Fruit fly (Drosophila melanogaster) Kc167 (cell line): ENCODE results near the gene CG9391.

Experiments
- Myc ChIP-seq: fragments of >200 bp; optimal IDR thresholded peaks from 2 replicates; lab custom pipeline; 2017; ENCODE audit warnings: missing external identifiers
- Sin3A ChIP-seq: fragments of >200 bp; optimal IDR thresholded peaks from 2 replicates; lab custom pipeline; 2018; ENCODE audit warnings: missing external identifiers
- h ChIP-seq: fragments of >200 bp; optimal IDR thresholded peaks from 3 replicates; lab custom pipeline; 2018; ENCODE audit warnings: missing external identifiers
- insv ChIP-seq: fragments of >200 bp; optimal IDR thresholded peaks from 3 replicates; lab custom pipeline; 2018; ENCODE audit warnings: missing external identifiers
- psq ChIP-seq: fragments of >200 bp; optimal IDR thresholded peaks from 2 replicates; lab custom pipeline; 2017; ENCODE audit warnings: missing external identifiers
- ttk ChIP-seq: sonication (Bioruptor generic); optimal IDR thresholded peaks from 2 replicates; lab custom pipeline; 2017; ENCODE audit warnings: missing external identifiers

The CG9391 gene

DNA sequence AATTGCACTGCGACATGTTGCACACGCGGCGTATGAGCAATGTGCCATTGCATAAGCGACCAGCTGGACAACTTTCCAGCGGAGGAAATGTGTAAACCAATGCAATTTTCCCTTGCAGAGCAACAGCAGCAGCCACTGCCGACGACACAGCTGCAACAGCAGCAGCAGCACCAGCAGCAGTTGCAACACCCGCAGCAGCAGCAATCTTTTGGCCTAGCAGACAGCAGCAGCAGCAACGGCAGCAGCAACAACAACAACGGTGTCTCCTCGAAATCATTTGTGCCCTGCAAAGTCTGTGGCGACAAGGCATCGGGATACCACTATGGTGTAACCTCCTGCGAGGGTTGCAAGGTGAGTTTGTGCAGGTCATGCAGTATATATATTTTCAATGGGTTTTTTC lies 37.4 kb downstream of the CG9391 start:
- TF ChIP-seq Sin3A (lab: Kevin White, UChicago) = no peak
- no peak for TF ChIP-seq insv (lab: Kevin White, UChicago)
- TF ChIP-seq h (lab: Kevin White, UChicago) = no peak
- TF ChIP-seq ttk (lab: Kevin White, UChicago) = no peak
- no peak for TF ChIP-seq psq (lab: Kevin White, UChicago)
- no peak for TF ChIP-seq Myc (lab: Kevin White, UChicago)

DNA sequence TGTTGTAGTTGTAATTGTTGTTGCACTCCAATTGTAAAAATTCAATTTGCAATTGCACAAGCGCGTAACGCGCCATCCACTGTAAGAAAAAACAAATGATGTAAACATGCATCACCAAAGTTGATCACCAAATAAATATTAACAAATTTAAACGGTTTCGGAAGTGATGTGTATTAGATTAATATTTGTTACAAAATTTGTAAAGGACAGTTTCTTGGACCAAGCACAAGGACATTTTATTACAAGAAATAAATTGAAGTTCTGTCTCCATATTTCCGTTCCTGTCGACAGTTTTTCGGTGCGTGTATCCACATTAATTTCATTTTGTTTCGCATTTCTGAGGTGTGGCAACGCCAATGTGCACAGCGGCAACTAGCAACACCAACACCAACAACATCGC lies 38.4 kb downstream of the CG9391 start:
- no peak for TF ChIP-seq Myc (lab: Kevin White, UChicago)
- no peak for TF ChIP-seq insv (lab: Kevin White, UChicago)
- no peak for TF ChIP-seq ttk (lab: Kevin White, UChicago)
- TF ChIP-seq Sin3A (lab: Kevin White, UChicago) = no peak
- TF ChIP-seq psq (lab: Kevin White, UChicago) = no peak
- no peak for TF ChIP-seq h (lab: Kevin White, UChicago)

DNA sequence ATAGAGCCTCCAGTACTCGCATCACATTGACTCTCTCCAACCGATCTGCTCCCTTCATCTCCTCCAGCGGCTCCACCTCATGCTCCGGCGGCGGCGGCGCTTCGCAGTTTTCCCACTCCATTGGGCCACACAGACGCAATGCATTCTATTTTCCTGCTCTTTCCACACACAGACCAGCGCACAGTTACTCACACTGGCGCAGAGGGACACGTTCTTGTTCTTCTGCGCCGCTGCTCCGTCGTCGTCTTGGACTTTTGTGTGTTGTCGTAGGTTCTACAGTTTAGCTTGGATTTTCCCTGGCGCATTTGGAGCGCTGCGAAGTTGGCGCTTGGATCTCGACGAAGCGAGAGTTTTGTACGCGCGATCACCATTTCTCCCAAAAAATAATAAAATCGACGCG lies 41.8 kb downstream of the CG9391 start, which contains the start of gene Eip78C:
TSS of gene Eip78C (plus strand) at position 301 of the 400 bp plus-strand sequence.
- TF ChIP-seq Sin3A (lab: Kevin White, UChicago) (no peak), ttk (lab: Kevin White, UChicago) (no peak), Myc (lab: Kevin White, UChicago) (no peak), insv (lab: Kevin White, UChicago) (no peak), psq (lab: Kevin White, UChicago) (no peak), h (lab: Kevin White, UChicago) (no peak)

DNA sequence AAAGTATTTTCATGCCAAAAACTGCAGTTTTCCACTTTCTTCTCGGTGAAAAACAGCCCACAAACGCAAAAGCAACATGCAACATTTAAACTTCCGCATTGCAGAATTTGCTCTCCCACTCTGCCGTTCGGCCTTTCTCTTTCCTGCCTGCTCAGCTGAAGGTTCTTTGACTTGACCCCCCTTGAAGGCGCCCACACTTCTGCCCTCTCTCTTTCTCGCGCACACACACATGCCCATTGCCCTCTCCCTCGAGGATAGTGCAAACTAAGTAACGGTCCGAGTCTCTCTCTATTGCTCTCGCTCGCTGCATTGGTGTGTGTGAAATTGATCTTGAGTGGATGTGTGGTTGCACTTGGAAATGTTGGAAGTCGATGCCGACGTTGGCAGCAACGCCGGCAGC lies 42.5 kb downstream of the CG9391 start:
- TF ChIP-seq insv (lab: Kevin White, UChicago) (no peak), h (lab: Kevin White, UChicago) (no peak), psq (lab: Kevin White, UChicago) (no peak), ttk (lab: Kevin White, UChicago) (no peak), Myc (lab: Kevin White, UChicago) (no peak), Sin3A (lab: Kevin White, UChicago) (no peak)

DNA sequence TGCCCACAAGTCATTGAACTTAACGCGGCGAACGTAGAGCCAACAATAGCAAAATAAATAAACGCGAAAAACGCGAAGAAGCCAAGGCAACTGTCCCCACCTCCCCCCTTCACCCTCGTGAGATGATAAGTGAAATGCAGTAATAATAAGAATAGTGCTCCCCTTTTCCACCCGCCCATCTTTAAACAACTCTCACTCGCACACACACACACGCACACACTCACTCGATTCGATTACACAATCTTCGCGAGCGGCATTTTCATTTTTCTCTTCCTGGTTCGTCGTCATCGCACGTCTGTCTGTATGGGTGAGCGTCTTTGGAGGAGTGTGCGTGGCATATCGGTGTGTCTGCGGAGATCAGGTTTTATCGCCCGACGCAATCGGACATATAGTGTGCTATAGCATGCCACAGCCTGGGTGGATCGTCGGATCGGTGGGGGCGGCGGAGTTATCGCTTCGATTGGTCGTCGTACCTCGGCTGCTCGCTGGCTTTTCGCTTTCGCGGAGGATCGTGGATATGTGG lies 43.4 kb downstream of the CG9391 start:
- no peak for TF ChIP-seq insv (lab: Kevin White, UChicago)
- TF ChIP-seq psq (lab: Kevin White, UChicago) = no peak
- no peak for TF ChIP-seq h (lab: Kevin White, UChicago)

DNA sequence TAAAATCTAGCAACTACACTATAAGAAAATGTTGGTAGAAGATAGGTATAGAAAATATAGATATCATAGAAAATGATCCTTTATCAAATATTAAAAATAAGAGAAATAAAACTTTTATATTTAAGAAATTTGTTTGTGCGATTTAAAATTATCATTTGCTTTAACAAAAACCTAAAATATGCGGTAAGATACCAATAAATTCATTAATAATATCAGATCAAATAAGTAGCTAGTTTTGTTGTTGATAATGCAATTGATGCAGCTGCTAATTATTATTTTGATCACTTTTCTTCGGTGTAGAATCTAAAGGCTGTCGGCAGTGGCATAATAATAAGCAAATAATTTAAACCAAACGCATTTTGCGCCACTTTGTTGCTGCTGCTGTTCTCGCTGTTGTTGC lies 43.9 kb downstream of the CG9391 start:
- no peak for TF ChIP-seq ttk (lab: Kevin White, UChicago)
- no peak for TF ChIP-seq psq (lab: Kevin White, UChicago)
- no peak for TF ChIP-seq Sin3A (lab: Kevin White, UChicago)
- no peak for TF ChIP-seq h (lab: Kevin White, UChicago)
- no peak for TF ChIP-seq insv (lab: Kevin White, UChicago)
- no peak for TF ChIP-seq Myc (lab: Kevin White, UChicago)

DNA sequence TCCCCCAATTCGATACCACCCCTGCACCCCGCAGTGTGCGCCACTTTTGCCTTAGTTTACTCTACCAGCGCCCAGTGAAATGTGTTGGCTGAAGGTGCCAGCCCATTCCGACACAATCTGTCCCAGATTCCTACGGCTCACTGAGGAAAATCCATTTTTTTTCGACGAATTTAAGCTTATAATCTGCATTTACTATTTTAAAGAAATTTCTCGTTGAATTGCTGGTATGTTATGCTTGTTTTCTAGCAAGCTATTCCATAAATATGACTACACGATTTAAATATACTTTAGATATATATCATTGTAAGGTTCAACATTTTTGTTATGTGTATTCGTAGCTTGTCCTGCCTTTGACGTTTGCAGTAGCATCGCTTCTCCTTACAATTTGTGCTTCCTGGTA lies 44.9 kb downstream of the CG9391 start:
- no peak for TF ChIP-seq psq (lab: Kevin White, UChicago)
- no peak for TF ChIP-seq Myc (lab: Kevin White, UChicago)
- no peak for TF ChIP-seq Sin3A (lab: Kevin White, UChicago)
- TF ChIP-seq insv (lab: Kevin White, UChicago) = no peak

DNA sequence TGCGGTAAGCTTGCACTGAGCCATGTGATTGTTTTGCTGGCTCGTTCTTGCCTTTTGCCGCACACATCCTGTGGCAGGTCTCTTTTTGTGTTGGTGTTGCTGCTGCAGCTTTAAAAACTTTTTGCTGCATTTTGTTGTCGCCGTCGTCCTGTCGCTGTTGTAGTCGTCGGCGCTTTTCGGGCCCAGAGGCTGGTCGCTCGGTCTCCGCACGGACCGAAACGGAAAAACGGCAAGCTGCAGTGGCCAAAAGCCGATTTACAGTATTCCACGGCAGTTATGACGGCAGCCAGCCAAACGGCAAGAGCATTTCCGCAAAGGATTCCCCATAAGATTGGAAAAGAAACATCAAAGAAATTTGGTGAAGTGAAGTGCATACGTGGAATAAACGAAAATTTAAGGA lies 48.0 kb downstream of the CG9391 start, which contains the start of gene CG43219:
TSS of gene CG43219 (plus strand) at position 301 of the 400 bp plus-strand sequence.
- TF ChIP-seq h (lab: Kevin White, UChicago) = no peak
- TF ChIP-seq Sin3A (lab: Kevin White, UChicago) = no peak
- no peak for TF ChIP-seq ttk (lab: Kevin White, UChicago)
- TF ChIP-seq Myc (lab: Kevin White, UChicago) = no peak
- TF ChIP-seq insv (lab: Kevin White, UChicago) = no peak
- TF ChIP-seq psq (lab: Kevin White, UChicago) = no peak

DNA sequence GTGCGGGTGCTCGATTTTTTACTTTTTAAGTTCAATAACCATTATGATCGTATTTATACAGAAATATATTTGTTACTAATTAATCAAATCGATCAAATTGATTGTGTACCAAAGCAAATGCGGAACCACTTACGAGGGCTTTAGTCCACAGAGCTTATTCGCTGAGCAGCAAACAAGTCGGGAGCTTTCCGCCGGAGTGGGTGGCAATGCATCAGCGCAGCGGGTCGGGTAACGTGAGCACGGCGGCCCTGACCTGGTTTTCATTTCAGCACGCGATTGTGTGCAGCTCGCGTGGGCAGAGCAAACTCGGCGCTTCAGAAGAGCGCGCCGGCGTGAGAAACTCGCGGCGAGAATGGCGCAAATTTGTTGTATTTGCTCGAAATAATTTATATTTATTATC lies 49.0 kb downstream of the CG9391 start:
- TF ChIP-seq insv (lab: Kevin White, UChicago) (no peak), Sin3A (lab: Kevin White, UChicago) (no peak), h (lab: Kevin White, UChicago) (no peak), psq (lab: Kevin White, UChicago) (no peak), Myc (lab: Kevin White, UChicago) (no peak), ttk (lab: Kevin White, UChicago) (no peak)

DNA sequence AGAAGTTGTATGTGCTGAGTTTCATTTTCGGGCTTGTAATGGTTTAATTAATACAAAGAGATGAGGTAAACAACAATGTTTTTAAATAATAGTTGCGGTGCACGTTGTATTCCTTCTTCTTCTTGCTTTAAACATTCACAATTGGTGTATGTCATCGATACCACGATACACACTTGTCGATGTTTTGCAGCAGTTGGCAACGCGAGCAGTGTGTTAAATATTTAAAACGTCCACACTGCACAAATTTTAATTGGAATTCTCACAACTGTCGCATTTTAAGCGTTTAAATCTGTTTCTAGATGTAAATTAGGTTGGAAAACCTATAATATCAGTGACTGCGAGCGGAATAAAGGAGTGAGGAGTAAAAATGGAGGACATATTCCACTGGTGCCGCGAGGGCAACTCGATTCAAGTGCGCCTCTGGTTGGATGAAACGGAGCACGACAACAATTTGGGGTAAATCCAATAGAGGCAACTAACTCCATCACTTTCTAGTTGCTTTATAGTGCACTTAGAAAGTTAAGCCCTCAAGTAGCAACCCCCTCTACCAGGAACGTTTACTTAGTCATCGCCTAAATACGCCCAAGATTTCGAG lies 51.3 kb downstream of the CG9391 start, which contains the start of the genes Trmt112 and Ilk:
TSS of gene Trmt112 (minus strand) at position 143 of the 595 bp plus-strand sequence.
TSS of gene Ilk (plus strand) at position 205 of the 595 bp plus-strand sequence.
- TF ChIP-seq h (lab: Kevin White, UChicago) = no peak
- TF ChIP-seq insv (lab: Kevin White, UChicago) = no peak
- TF ChIP-seq ttk (lab: Kevin White, UChicago) = no peak
- no peak for TF ChIP-seq psq (lab: Kevin White, UChicago)
- TF ChIP-seq Sin3A (lab: Kevin White, UChicago) = no peak
- TF ChIP-seq Myc (lab: Kevin White, UChicago) = no peak
